Worm (Caenorhabditis elegans): Measurements from ENCODE around the gene K08H2.2.

Gene K08H2.2

ce11 chrX:13248265-13248664 is 13.5 kb upstream of the K08H2.2 start, which contains the start of gene K08H2.7:
Gene K08H2.7 (minus strand): TSS chrX:13248437.
- TF ChIP-seq sea-1 (GFP tag; conservative IDR thresholded peaks at IDR 0.05) = no peak
- no peak for TF ChIP-seq flt-1 (GFP tag; IDR thresholded peaks at IDR 0.05)
- TF ChIP-seq tbx-37 (GFP tag; conservative IDR thresholded peaks at IDR 0.05) = no peak
- TF ChIP-seq hmbx-1 (tag; optimal IDR thresholded peaks at IDR 0.05) = no peak
- TF ChIP-seq hnd-1 (tag; optimal IDR thresholded peaks at IDR 0.05) = no peak
- TF ChIP-seq hmg-4 (GFP tag; optimal IDR thresholded peaks at IDR 0.05) = no peak
- TF ChIP-seq ceh-36 (tag; optimal IDR thresholded peaks at IDR 0.05) = no peak
- TF ChIP-seq tbx-11 (GFP tag; IDR thresholded peaks at IDR 0.05) = no peak

ce11 chrX:13247614-13248013 is 12.8 kb upstream of the K08H2.2 start:
- TF ChIP-seq hmbx-1 (tag; optimal IDR thresholded peaks at IDR 0.05) (no peak), tbx-11 (GFP tag; IDR thresholded peaks at IDR 0.05) (no peak), tra-4 (tag; optimal IDR thresholded peaks at IDR 0.05) (no peak), scrt-1 (GFP tag; IDR thresholded peaks at IDR 0.05) (no peak), hnd-1 (tag; optimal IDR thresholded peaks at IDR 0.05) (no peak), ceh-13 (GFP tag; optimal IDR thresholded peaks at IDR 0.05) (no peak), ama-1 (optimal IDR thresholded peaks at IDR 0.05) (no peak), F13C5.2 (tag; optimal IDR thresholded peaks at IDR 0.05) (no peak), tbx-37 (GFP tag; conservative IDR thresholded peaks at IDR 0.05) (no peak), aly-1 (tag; optimal IDR thresholded peaks at IDR 0.05) (no peak), sea-1 (GFP tag; conservative IDR thresholded peaks at IDR 0.05) (no peak)

DNA sequence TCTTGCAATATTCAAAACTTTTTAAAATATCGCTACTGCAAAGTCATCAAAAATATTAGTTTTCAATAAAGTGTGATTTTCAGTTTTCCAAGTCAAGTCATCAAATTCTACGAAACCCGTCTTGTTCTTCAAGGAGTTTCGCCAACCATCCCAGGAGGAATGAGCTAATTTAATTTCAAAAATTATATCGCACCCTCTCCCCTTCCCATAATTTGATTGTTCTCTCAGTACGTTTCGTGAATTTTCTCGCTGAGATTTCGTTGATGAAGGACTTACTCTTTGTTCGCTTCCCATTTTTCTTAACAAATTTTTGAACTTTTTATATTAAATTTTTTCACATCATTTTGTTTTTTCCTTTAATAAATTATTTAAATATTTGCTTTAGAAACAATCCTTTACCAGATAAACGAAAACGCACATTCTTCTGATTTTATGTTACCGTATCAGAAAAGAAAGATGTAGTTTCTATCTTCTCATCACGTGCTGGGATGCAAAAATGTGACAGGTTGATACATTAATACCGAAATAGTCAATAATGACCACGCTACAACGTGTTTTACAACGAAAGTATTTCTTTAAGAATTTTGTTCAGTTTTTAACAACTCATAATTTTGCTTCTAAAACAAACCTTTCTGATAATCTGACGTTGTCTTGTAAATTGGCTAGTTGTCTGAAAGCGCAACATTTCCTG is 12.0 kb upstream of the K08H2.2 start:
- no peak for TF ChIP-seq ceh-36 (tag; optimal IDR thresholded peaks at IDR 0.05)
- TF ChIP-seq scrt-1 (GFP tag; IDR thresholded peaks at IDR 0.05) = no peak
- TF ChIP-seq hmg-4 (GFP tag; optimal IDR thresholded peaks at IDR 0.05) = no peak
- no peak for TF ChIP-seq pes-1 (GFP tag; IDR thresholded peaks at IDR 0.05)
- no peak for TF ChIP-seq ets-7 (tag; optimal IDR thresholded peaks at IDR 0.05)
- no peak for TF ChIP-seq hnd-1 (tag; optimal IDR thresholded peaks at IDR 0.05)
- no peak for TF ChIP-seq tbx-37 (GFP tag; conservative IDR thresholded peaks at IDR 0.05)
- TF ChIP-seq B0310.2 (tag; optimal IDR thresholded peaks at IDR 0.05) = no peak
- TF ChIP-seq flt-1 (GFP tag; IDR thresholded peaks at IDR 0.05) = no peak
- TF ChIP-seq ceh-13 (GFP tag; optimal IDR thresholded peaks at IDR 0.05) = no peak

DNA sequence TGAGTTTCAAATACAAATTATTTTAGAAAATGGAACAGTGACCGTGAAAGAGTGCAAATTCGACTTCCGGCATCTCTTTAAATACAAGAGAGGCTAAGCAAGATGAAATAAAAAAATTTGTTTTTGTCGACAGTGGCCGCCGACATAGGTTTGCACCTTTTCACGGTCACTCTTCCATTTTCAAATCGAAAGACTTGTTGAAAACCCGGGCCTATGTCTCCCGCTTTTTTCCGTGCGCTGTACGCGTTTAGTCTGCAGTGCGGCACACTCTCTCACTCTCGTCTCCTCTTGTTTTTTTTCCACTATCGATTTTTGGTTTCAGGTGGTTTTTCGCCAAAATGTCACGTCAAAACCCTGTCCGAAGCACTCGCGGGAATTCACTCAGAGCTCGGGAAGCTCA is 10.3 kb upstream of the K08H2.2 start, which contains the start of gene hpl-1:
Gene hpl-1, plus strand, starts transcription at position 301 of the 400 bp plus-strand sequence.
- TF ChIP-seq pes-1 (GFP tag; IDR thresholded peaks at IDR 0.05) = no peak

DNA sequence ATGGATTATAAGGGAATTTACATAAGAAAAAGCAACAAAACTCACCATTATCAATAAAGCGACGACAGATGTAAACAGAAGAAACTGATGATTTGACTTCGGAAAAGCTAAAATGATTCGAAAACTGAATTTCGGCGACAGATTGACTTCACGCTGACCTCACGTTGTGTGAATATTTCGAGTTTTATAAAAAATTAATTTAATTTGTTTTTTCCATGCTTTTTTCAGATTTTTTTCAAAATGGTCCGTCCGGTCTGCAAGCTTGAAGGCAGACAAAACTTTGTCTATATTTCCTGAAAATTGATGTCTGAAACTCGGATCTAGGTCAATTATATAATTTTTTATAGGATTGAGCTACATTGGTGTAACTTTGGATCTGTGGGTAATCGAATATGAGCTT is 7.5 kb upstream of the K08H2.2 start, which contains the start of gene K08H2.5:
Gene K08H2.5, minus strand, starts transcription at position 101 of the 400 bp plus-strand sequence.
- TF ChIP-seq tbx-11 (GFP tag; IDR thresholded peaks at IDR 0.05) (no peak), pes-1 (GFP tag; IDR thresholded peaks at IDR 0.05) (no peak), B0310.2 (tag; optimal IDR thresholded peaks at IDR 0.05) (no peak), flt-1 (GFP tag; IDR thresholded peaks at IDR 0.05) (no peak), scrt-1 (GFP tag; IDR thresholded peaks at IDR 0.05) (no peak), hnd-1 (tag; optimal IDR thresholded peaks at IDR 0.05) (no peak), aly-1 (tag; optimal IDR thresholded peaks at IDR 0.05) (no peak), tra-4 (tag; optimal IDR thresholded peaks at IDR 0.05) (no peak), hmg-4 (GFP tag; optimal IDR thresholded peaks at IDR 0.05) (no peak), hmbx-1 (tag; optimal IDR thresholded peaks at IDR 0.05) (no peak), sea-1 (GFP tag; conservative IDR thresholded peaks at IDR 0.05) (no peak), ets-7 (tag; optimal IDR thresholded peaks at IDR 0.05) (no peak)

- TF ChIP-seq hnd-1 (tag; optimal IDR thresholded peaks at IDR 0.05) = no peak
- no peak for TF ChIP-seq tra-4 (tag; optimal IDR thresholded peaks at IDR 0.05)
- TF ChIP-seq B0310.2 (tag; optimal IDR thresholded peaks at IDR 0.05) = no peak
- TF ChIP-seq scrt-1 (GFP tag; IDR thresholded peaks at IDR 0.05) = no peak
- TF ChIP-seq flt-1 (GFP tag; IDR thresholded peaks at IDR 0.05) = no peak
- no peak for TF ChIP-seq aly-1 (tag; optimal IDR thresholded peaks at IDR 0.05)
- TF ChIP-seq tbx-11 (GFP tag; IDR thresholded peaks at IDR 0.05) = no peak
- TF ChIP-seq sea-1 (GFP tag; conservative IDR thresholded peaks at IDR 0.05) = no peak
- no peak for TF ChIP-seq hmg-4 (GFP tag; optimal IDR thresholded peaks at IDR 0.05)
- TF ChIP-seq hmbx-1 (tag; optimal IDR thresholded peaks at IDR 0.05) = no peak
- TF ChIP-seq ets-7 (tag; optimal IDR thresholded peaks at IDR 0.05) = no peak
- TF ChIP-seq ama-1 (optimal IDR thresholded peaks at IDR 0.05) = no peak
Measured at ce11 chrX:13238197-13238596, 3.4 kb upstream of the K08H2.2 start, which contains the start of gene K08H2.4. Gene K08H2.4 (plus strand): TSS chrX:13238497.

DNA sequence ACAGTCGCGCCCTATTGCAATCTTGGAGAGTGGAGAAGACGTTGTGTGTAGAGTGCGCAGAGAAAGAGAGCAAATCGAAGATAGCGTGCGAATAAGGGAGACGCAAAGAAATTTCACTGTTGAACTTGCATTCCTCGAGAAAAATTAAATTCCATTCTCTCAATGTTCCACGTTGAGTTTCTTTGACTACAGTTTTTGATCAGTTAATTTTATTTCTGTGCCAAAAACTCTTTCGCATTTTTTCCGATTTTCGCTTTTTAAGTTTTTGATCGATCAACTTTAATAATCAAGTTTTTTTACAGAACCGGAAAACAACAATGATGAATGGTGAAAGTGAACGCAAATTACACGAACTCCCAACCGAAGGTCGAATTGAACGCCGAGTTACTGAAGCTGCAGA is 2.3 kb upstream of the K08H2.2 start, which contains the start of gene K08H2.3:
Gene K08H2.3, plus strand, starts transcription at position 301 of the 400 bp plus-strand sequence.
- TF ChIP-seq sea-1 (GFP tag; conservative IDR thresholded peaks at IDR 0.05) = no peak
- no peak for TF ChIP-seq tbx-37 (GFP tag; conservative IDR thresholded peaks at IDR 0.05)
- TF ChIP-seq tra-4 (tag; optimal IDR thresholded peaks at IDR 0.05) = no peak

DNA sequence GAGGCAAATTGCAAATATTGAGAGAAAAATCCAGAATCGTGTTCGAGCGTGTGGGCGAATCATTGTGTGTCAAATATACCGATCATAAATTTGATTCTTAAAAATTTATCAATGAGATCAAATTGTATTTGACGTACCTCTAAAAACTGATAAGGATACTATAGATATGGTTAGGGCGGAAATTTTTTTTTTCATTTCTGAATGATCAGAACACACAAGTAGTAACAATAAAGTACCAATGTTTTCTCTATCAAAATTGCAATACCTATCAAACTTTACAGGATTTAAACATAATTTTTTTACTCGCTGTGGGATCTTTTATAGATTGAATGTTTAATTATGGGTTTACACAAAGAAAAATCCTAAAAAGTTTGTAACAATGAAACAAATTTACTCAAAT is 2.5 kb downstream of the K08H2.2 start, which contains the start of gene bgnt-1.5:
Gene bgnt-1.5, minus strand, starts transcription at position 101 of the 400 bp plus-strand sequence.
- no peak for TF ChIP-seq pes-1 (GFP tag; IDR thresholded peaks at IDR 0.05)
- no peak for TF ChIP-seq aly-1 (tag; optimal IDR thresholded peaks at IDR 0.05)
- TF ChIP-seq F13C5.2 (tag; optimal IDR thresholded peaks at IDR 0.05) = no peak
- TF ChIP-seq hmbx-1 (tag; optimal IDR thresholded peaks at IDR 0.05) = no peak
- no peak for TF ChIP-seq hmg-4 (GFP tag; optimal IDR thresholded peaks at IDR 0.05)
- TF ChIP-seq sea-1 (GFP tag; conservative IDR thresholded peaks at IDR 0.05) = no peak
- no peak for TF ChIP-seq ceh-13 (GFP tag; optimal IDR thresholded peaks at IDR 0.05)
- no peak for TF ChIP-seq ama-1 (optimal IDR thresholded peaks at IDR 0.05)
- TF ChIP-seq tbx-11 (GFP tag; IDR thresholded peaks at IDR 0.05) = no peak
- TF ChIP-seq tbx-37 (GFP tag; conservative IDR thresholded peaks at IDR 0.05) = no peak
- no peak for TF ChIP-seq B0310.2 (tag; optimal IDR thresholded peaks at IDR 0.05)
- no peak for TF ChIP-seq hnd-1 (tag; optimal IDR thresholded peaks at IDR 0.05)
